Fruit fly (Drosophila melanogaster) whole organism, adult: ENCODE results near the gene tll.

Experiments used
- CG14711 ChIP-seq: fragments of 200-800 bp; sonication (Bioruptor generic); optimal IDR thresholded peaks from 2 replicates; lab custom pipeline; 2018; ENCODE audit warnings: missing biosample characterization, mild to moderate bottlenecking, missing genetic modification characterization, moderate library complexity
- CG33017 ChIP-seq: fragments of 200-800 bp; sonication (Bioruptor generic); optimal IDR thresholded peaks from 2 replicates; lab custom pipeline; 2018; ENCODE audit warnings: missing biosample characterization, mild to moderate bottlenecking, missing genetic modification characterization, moderate library complexity
- Crg-1 ChIP-seq: fragments of 200-800 bp; sonication (Bioruptor generic); optimal IDR thresholded peaks from 2 replicates; lab custom pipeline; 2016; ENCODE audit warnings: missing biosample characterization, missing genetic modification characterization
- bab1 ChIP-seq: fragments of 200-800 bp; sonication (Bioruptor generic); optimal IDR thresholded peaks from 3 replicates; lab custom pipeline; 2019; ENCODE audit warnings: missing biosample characterization, mild to moderate bottlenecking, missing genetic modification characterization, moderate library complexity
- cnc ChIP-seq, 2 experiments: fragments of >200 bp; optimal IDR thresholded peaks; 2 replicates each; lab custom pipeline; 2017
- pad ChIP-seq: fragments of 200-800 bp; sonication (Bioruptor generic); optimal IDR thresholded peaks from 3 replicates; lab custom pipeline; 2017; ENCODE audit warnings: missing biosample characterization, missing genetic modification characterization, mild to moderate bottlenecking, moderate library complexity, missing genetic modification reagents

DNA sequence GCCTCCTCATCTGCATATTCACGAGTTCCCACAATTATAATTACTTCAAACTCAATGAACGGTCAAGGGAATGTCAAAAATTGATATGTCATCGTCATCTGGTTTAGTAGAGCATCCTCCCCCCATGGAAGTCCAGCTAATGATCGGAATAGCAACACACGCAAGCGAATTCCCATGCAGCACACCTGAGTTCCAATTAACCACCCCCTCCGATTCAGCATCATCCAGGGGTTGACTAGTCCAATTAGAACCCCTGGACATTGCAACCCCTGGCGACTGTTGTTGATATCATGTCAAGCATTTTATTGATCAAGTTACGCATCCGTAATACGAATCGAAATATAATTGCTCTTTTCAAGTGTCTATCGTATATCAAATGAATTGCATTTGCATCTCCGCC, 1.7 kb upstream of the tll start:
- TF ChIP-seq pad (GFP tag; lab: Kevin White, UChicago) (no peak), cnc (optimal IDR thresholded peaks at IDR 0.05; lab: Kevin White, UChicago) (no peak), bab1 (GFP tag; lab: Kevin White, UChicago) (no peak), Crg-1 (GFP tag; lab: Kevin White, UChicago) (no peak), CG33017 (tag; lab: Kevin White, UChicago) (no peak), CG14711 (tag; lab: Kevin White, UChicago) (no peak)
